Worm (Caenorhabditis elegans): ENCODE results near the gene iars-1.

Gene iars-1

DNA sequence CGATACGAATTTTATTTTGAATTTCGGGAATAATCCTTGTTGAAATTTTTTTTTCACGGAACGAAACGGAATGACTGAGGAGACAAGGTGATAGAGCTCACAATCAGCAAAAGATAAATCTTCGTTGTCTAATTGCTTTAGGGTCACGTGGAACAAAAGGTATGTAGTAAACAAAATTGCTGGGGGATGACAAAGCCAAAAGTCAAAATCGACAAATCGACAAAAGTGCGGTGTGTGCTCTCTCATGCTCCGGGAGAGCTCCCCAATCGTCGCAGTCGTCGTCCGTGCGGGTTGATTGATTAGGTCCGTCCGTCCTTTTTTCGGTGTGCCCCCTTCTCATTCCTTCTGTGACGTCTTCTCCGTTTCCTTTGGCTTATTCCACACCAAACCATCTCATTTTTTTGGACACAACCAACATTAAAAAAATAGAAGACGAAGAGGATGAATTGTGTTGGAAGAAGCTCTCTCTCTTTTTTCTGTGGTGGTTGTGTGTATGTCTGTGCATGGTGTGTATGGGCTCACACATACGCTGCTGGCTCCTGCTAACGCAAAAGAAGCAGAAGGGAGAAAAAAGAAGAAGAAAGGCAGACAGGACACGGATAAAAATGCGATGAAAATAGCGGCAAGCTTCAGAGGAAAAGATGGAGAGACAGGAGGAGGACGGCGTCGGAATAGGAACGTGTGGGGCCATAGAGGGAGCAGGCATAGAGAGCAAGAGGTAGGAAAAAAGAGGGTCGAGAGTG is 26.6 kb upstream of the iars-1 start (continued):
- no peak for TF ChIP-seq hlh-4 (tag; optimal IDR thresholded peaks at IDR 0.05)
- no peak for TF ChIP-seq lin-15B (tag; optimal IDR thresholded peaks at IDR 0.05)
- TF ChIP-seq egl-13 (tag; optimal IDR thresholded peaks at IDR 0.05) = no peak
- TF ChIP-seq dsc-1 (tag; optimal IDR thresholded peaks at IDR 0.05) = no peak
- TF ChIP-seq ztf-11 (tag; optimal IDR thresholded peaks at IDR 0.05) = peak in 1 of 2 experiments; percentile 27
- TF ChIP-seq tlp-1 (tag; optimal IDR thresholded peaks at IDR 0.05) = no peak
- no peak for TF ChIP-seq efl-3 (GFP tag; optimal IDR thresholded peaks at IDR 0.05)
- no peak for TF ChIP-seq pag-3 (tag; optimal IDR thresholded peaks at IDR 0.05; ENCODE audit: borderline replicate concordance, insufficient read depth)
- no peak for TF ChIP-seq zip-4 (GFP tag; optimal IDR thresholded peaks at IDR 0.05)
- peak; percentile 4 for TF ChIP-seq skn-1 (tag; optimal IDR thresholded peaks at IDR 0.05)
- TF ChIP-seq ceh-8 (GFP tag; optimal IDR thresholded peaks at IDR 0.05) = no peak
- TF ChIP-seq mab-9 (GFP tag; IDR thresholded peaks at IDR 0.05) = no peak
- no peak for TF ChIP-seq fkh-8 (tag; optimal IDR thresholded peaks at IDR 0.05)
- no peak for TF ChIP-seq blmp-1 (tag; optimal IDR thresholded peaks at IDR 0.05)
- no peak for TF ChIP-seq unc-98 (GFP tag; IDR thresholded peaks at IDR 0.05)
- TF ChIP-seq rnt-1 (tag; optimal IDR thresholded peaks at IDR 0.05) = peak; percentile 72
- TF ChIP-seq C04F5.9 (tag; optimal IDR thresholded peaks at IDR 0.05) = no peak
- TF ChIP-seq lsy-2 (tag; optimal IDR thresholded peaks at IDR 0.05) = peak in 1 of 2 experiments; percentile 21
- TF ChIP-seq mef-2 (tag; optimal IDR thresholded peaks at IDR 0.05) = peak; percentile 9
- TF ChIP-seq aly-2 (tag; optimal IDR thresholded peaks at IDR 0.05) = no peak
- TF ChIP-seq sup-37 (GFP tag; optimal IDR thresholded peaks at IDR 0.05) = no peak
- TF ChIP-seq lin-35 (GFP tag; optimal IDR thresholded peaks at IDR 0.05) = no peak
- no peak for TF ChIP-seq Y116A8C.19 (tag; optimal IDR thresholded peaks at IDR 0.05; ENCODE audit: borderline replicate concordance)
- no peak for TF ChIP-seq ceh-90 (tag; optimal IDR thresholded peaks at IDR 0.05)
- TF ChIP-seq ces-1 (GFP tag; optimal IDR thresholded peaks at IDR 0.05) = peak; percentile 34
- no peak for TF ChIP-seq ceh-63 (GFP tag; optimal IDR thresholded peaks at IDR 0.05)
- TF ChIP-seq lin-39 (tag; optimal IDR thresholded peaks at IDR 0.05) = peak; percentile 64
- no peak for TF ChIP-seq nhr-84 (tag; optimal IDR thresholded peaks at IDR 0.05)
- no peak for TF ChIP-seq snu-23 (GFP tag; optimal IDR thresholded peaks at IDR 0.05)
- peak; percentile 62 for TF ChIP-seq unc-86 (tag; optimal IDR thresholded peaks at IDR 0.05)
- no peak for TF ChIP-seq elt-3 (tag; optimal IDR thresholded peaks at IDR 0.05)
- TF ChIP-seq nhr-20 (tag; optimal IDR thresholded peaks at IDR 0.05) = no peak
- TF ChIP-seq nhr-47 (tag; optimal IDR thresholded peaks at IDR 0.05) = no peak
- no peak for TF ChIP-seq dpl-1 (GFP tag; optimal IDR thresholded peaks at IDR 0.05)
- no peak for TF ChIP-seq pqm-1 (tag; optimal IDR thresholded peaks at IDR 0.05)
- no peak for TF ChIP-seq jun-1 (tag; optimal IDR thresholded peaks at IDR 0.05)
- no peak for TF ChIP-seq unc-62 (GFP tag; optimal IDR thresholded peaks at IDR 0.05)
- no peak for TF ChIP-seq alr-1 (tag; optimal IDR thresholded peaks at IDR 0.05; ENCODE audit: borderline replicate concordance)
- peak in 1 of 2 experiments; percentile 18 for TF ChIP-seq mdl-1 (tag; optimal IDR thresholded peaks at IDR 0.05)
- peak; percentile 9 for TF ChIP-seq lin-14 (GFP tag; optimal IDR thresholded peaks at IDR 0.05)
- no peak for TF ChIP-seq fkh-4 (tag; optimal IDR thresholded peaks at IDR 0.05; ENCODE audit: borderline replicate concordance)
- peak; percentile 30 for TF ChIP-seq mep-1 (tag; optimal IDR thresholded peaks at IDR 0.05)
- TF ChIP-seq swsn-7 (tag; optimal IDR thresholded peaks at IDR 0.05) = no peak
- no peak for TF ChIP-seq nhr-76 (tag; optimal IDR thresholded peaks at IDR 0.05)
- no peak for TF ChIP-seq ama-1 (optimal IDR thresholded peaks at IDR 0.05)
- no peak for TF ChIP-seq C34B4.2 (tag; optimal IDR thresholded peaks at IDR 0.05)
- no peak for TF ChIP-seq nhr-237 (tag; optimal IDR thresholded peaks at IDR 0.05)
- TF ChIP-seq grh-1 (GFP tag; IDR thresholded peaks at IDR 0.05) = no peak
- TF ChIP-seq nhr-28 (tag; optimal IDR thresholded peaks at IDR 0.05) = no peak
- no peak for TF ChIP-seq unc-30 (tag; optimal IDR thresholded peaks at IDR 0.05)
- no peak for TF ChIP-seq egl-27 (tag; optimal IDR thresholded peaks at IDR 0.05)

Measured in whole organism, L1 larva.